Worm (Caenorhabditis elegans) whole organism, L3 larva: ENCODE data around the gene B0034.2.

Experiments used
- nhr-25 ChIP-seq: sonication (generic microtip); optimal IDR thresholded peaks from 2 replicates; lab custom pipeline; 2017; ENCODE audit warnings: missing biosample characterization, missing genetic modification characterization
- nhr-76 ChIP-seq: fragments of 150-350 bp; sonication (generic microtip); optimal IDR thresholded peaks from 5 replicates; lab custom pipeline; 2014; ENCODE audit warnings: missing biosample characterization, missing genetic modification characterization
- pha-4 ChIP-seq: fragments of 150-350 bp; optimal IDR thresholded peaks from 2 replicates; lab custom pipeline; 2014; ENCODE audit warnings: missing biosample characterization, missing genetic modification reagents, missing genetic modification characterization
- skn-1 ChIP-seq: fragments of 150-350 bp; optimal IDR thresholded peaks from 2 replicates; lab custom pipeline; 2014; ENCODE audit warnings: missing biosample characterization, missing genetic modification characterization
- unc-39 ChIP-seq: sonication (generic microtip); optimal IDR thresholded peaks from 4 replicates; lab custom pipeline; 2017; ENCODE audit warnings: missing biosample characterization, missing genetic modification characterization
- unc-62 ChIP-seq: fragments of 150-350 bp; sonication (generic microtip); optimal IDR thresholded peaks from 4 replicates; lab custom pipeline; 2014; ENCODE audit warnings: missing biosample characterization, missing genetic modification reagents, missing genetic modification characterization

DNA sequence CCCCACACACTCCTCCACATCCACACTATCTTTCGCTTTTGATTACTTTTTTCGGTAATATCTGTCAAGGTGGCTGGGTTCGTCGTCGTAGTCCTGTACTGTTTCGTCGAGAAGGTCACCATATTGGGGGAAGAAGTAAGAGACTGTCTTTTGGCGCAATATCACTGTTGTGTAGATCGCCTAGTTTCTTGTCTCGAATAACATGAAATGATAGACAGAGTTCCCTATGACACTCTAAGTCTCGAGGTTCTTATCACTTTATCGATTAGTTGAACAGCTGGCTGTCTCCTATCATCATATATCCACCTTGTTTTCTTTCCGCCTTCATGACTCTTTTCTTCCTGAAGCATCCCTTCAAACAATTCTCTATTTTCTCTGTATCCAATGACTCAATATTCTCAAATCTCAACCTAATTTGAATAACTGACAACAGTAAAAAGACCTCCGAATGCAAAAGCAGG lies 10.2 kb downstream of the B0034.2 start:
- no peak for TF ChIP-seq unc-39 (tag; lab: Kevin White, UChicago)
- no peak for TF ChIP-seq skn-1
- TF ChIP-seq nhr-25 (tag; lab: Kevin White, UChicago): peak; percentile 21
- TF ChIP-seq nhr-76 (tag; lab: Kevin White, UChicago): no peak
- no peak for TF ChIP-seq unc-62 (GFP tag; lab: Kevin White, UChicago)
- no peak for TF ChIP-seq pha-4 (tag; lab: Kevin White, UChicago)
